Fruit fly (Drosophila melanogaster) whole organism, embryonic: ENCODE data around the gene Cnot4.

Experiments used
- CG10267 ChIP-seq: fragments of 200-800 bp; sonication (Bioruptor generic); optimal IDR thresholded peaks from 2 replicates; lab custom pipeline; 2018; ENCODE audit warnings: missing biosample characterization, mild to moderate bottlenecking, missing genetic modification characterization, moderate library complexity
- CG10431 ChIP-seq: fragments of 200-800 bp; sonication (Bioruptor generic); optimal IDR thresholded peaks from 3 replicates; lab custom pipeline; 2018; ENCODE audit warnings: missing biosample characterization, mild to moderate bottlenecking, missing genetic modification characterization
- CG10979 ChIP-seq: fragments of 200-800 bp; sonication (Bioruptor generic); optimal IDR thresholded peaks from 2 replicates; lab custom pipeline; 2018; ENCODE audit warnings: missing biosample characterization, mild to moderate bottlenecking, missing genetic modification characterization, moderate library complexity
- CG12299 ChIP-seq: fragments of 200-800 bp; sonication (Bioruptor generic); optimal IDR thresholded peaks from 2 replicates; lab custom pipeline; 2018; ENCODE audit warnings: missing biosample characterization, mild to moderate bottlenecking, missing genetic modification characterization
- CG1529 ChIP-seq: fragments of 200-800 bp; sonication (Bioruptor generic); optimal IDR thresholded peaks from 3 replicates; lab custom pipeline; 2018; ENCODE audit warnings: missing biosample characterization, missing genetic modification characterization
- CG15479 ChIP-seq: fragments of 200-800 bp; sonication (Bioruptor generic); optimal IDR thresholded peaks from 3 replicates; lab custom pipeline; 2019; ENCODE audit warnings: missing biosample characterization, mild to moderate bottlenecking, missing genetic modification characterization, moderate library complexity
- CG15601 ChIP-seq: fragments of 200-800 bp; sonication (Bioruptor generic); optimal IDR thresholded peaks from 3 replicates; lab custom pipeline; 2019; ENCODE audit warnings: missing biosample characterization, mild to moderate bottlenecking, missing genetic modification characterization, moderate library complexity
- CG1832 ChIP-seq: fragments of 200-800 bp; sonication (Bioruptor generic); optimal IDR thresholded peaks from 2 replicates; lab custom pipeline; 2017; ENCODE audit warnings: missing biosample characterization, mild to moderate bottlenecking, missing genetic modification characterization, inconsistent platforms
- CG2199 ChIP-seq: fragments of 200-800 bp; sonication (Bioruptor generic); IDR thresholded peaks from 3 replicates; pipeline ENCODE4 v1.3.6; 2022; ENCODE audit warnings: missing biosample characterization, missing genetic modification characterization
- CG33213 ChIP-seq: fragments of 200-800 bp; sonication (Bioruptor generic); optimal IDR thresholded peaks from 3 replicates; lab custom pipeline; 2016; ENCODE audit warnings: missing biosample characterization, missing genetic modification characterization
- CG34376 ChIP-seq: fragments of 200-800 bp; sonication (Bioruptor generic); optimal IDR thresholded peaks from 2 replicates; lab custom pipeline; 2018; ENCODE audit warnings: missing biosample characterization, mild to moderate bottlenecking, missing genetic modification characterization
- CG4328 ChIP-seq: fragments of 200-800 bp; sonication (Bioruptor generic); optimal IDR thresholded peaks from 3 replicates; lab custom pipeline; 2017; ENCODE audit warnings: missing biosample characterization, missing genetic modification reagents, missing genetic modification characterization
- CG6765 ChIP-seq: fragments of 200-800 bp; sonication (Bioruptor generic); optimal IDR thresholded peaks from 3 replicates; lab custom pipeline; 2017; ENCODE audit warnings: missing biosample characterization, mild to moderate bottlenecking, missing genetic modification characterization
- CG7372 ChIP-seq: fragments of 200-800 bp; sonication (Bioruptor generic); IDR thresholded peaks from 2 replicates; pipeline ENCODE4 v1.3.6; 2022; ENCODE audit warnings: missing biosample characterization, missing genetic modification characterization
- CoRest ChIP-seq: fragments of 200-800 bp; sonication (Bioruptor generic); optimal IDR thresholded peaks from 3 replicates; lab custom pipeline; 2018; ENCODE audit warnings: missing biosample characterization, mild to moderate bottlenecking, missing genetic modification characterization, moderate library complexity
- D19B ChIP-seq: fragments of 200-800 bp; sonication (Bioruptor generic); optimal IDR thresholded peaks from 2 replicates; lab custom pipeline; 2017; ENCODE audit warnings: missing biosample characterization, mild to moderate bottlenecking, missing genetic modification characterization
- Dek ChIP-seq: fragments of 200-800 bp; sonication (Bioruptor generic); optimal IDR thresholded peaks from 3 replicates; lab custom pipeline; 2019; ENCODE audit warnings: missing biosample characterization, mild to moderate bottlenecking, missing genetic modification characterization, moderate library complexity
- Gug ChIP-seq: fragments of 200-800 bp; sonication (Bioruptor generic); IDR thresholded peaks from 4 replicates; pipeline ENCODE4 v1.3.6; 2022; ENCODE audit warnings: missing biosample characterization, missing genetic modification characterization
- HLH3B ChIP-seq: fragments of 200-800 bp; sonication (Bioruptor generic); IDR thresholded peaks from 2 replicates; pipeline ENCODE4 v1.3.6; 2022; ENCODE audit warnings: missing biosample characterization, missing genetic modification characterization
- Nf-YB ChIP-seq: fragments of 200-800 bp; sonication (Bioruptor generic); optimal IDR thresholded peaks from 3 replicates; lab custom pipeline; 2019; ENCODE audit warnings: missing biosample characterization, mild to moderate bottlenecking, missing genetic modification characterization, moderate library complexity
- Nf-YC ChIP-seq: fragments of 200-800 bp; optimal IDR thresholded peaks from 3 replicates; lab custom pipeline; 2019; ENCODE audit warnings: missing biosample characterization, mild to moderate bottlenecking, missing genetic modification characterization, moderate library complexity
- Optix ChIP-seq: fragments of 200-800 bp; sonication (Bioruptor generic); IDR thresholded peaks from 3 replicates; pipeline ENCODE4 v1.3.6; 2022; ENCODE audit warnings: missing biosample characterization, missing genetic modification characterization
- Ptx1 ChIP-seq: fragments of 200-800 bp; sonication (Bioruptor generic); IDR thresholded peaks from 2 replicates; pipeline ENCODE4 v1.3.6; 2022; ENCODE audit warnings: missing biosample characterization, missing genetic modification characterization
- Trl ChIP-seq, 3 experiments: fragments of >200 bp in 2 of 3; fragments of 200-800 bp in 1 of 3; sonication (Bioruptor generic) in 1 of 3; optimal IDR thresholded peaks; 2 replicates in 1 of 3; 3 replicates in 2 of 3; lab custom pipeline; 2016 to 2017; ENCODE audit warnings: missing biosample characterization in 1 of 3, missing genetic modification characterization in 1 of 3
- Usf ChIP-seq: fragments of 200-800 bp; sonication (Bioruptor generic); optimal IDR thresholded peaks from 2 replicates; lab custom pipeline; 2017; ENCODE audit warnings: missing genotype, missing biosample characterization, missing genetic modification characterization
- Xbp1 ChIP-seq: fragments of 200-800 bp; sonication (Bioruptor generic); optimal IDR thresholded peaks from 3 replicates; lab custom pipeline; 2016; ENCODE audit warnings: missing biosample characterization, mild to moderate bottlenecking, missing genetic modification characterization
- Xrp1 ChIP-seq: fragments of 200-800 bp; sonication (Bioruptor generic); IDR thresholded peaks from 2 replicates; pipeline ENCODE4 v1.3.6; 2022; ENCODE audit warnings: missing biosample characterization, missing genetic modification characterization
- cato ChIP-seq: fragments of 200-800 bp; sonication (Bioruptor generic); optimal IDR thresholded peaks from 2 replicates; lab custom pipeline; 2016; ENCODE audit warnings: missing biosample characterization, missing genetic modification characterization, borderline replicate concordance
- chif ChIP-seq, 2 experiments: fragments of 200-800 bp; sonication (Bioruptor generic); optimal IDR thresholded peaks; 3 replicates each; lab custom pipeline; 2016; ENCODE audit warnings: missing biosample characterization in 2 of 2, missing genetic modification characterization in 2 of 2
- dpn ChIP-seq, 2 experiments: fragments of 200-800 bp; sonication (Bioruptor generic); optimal IDR thresholded peaks; 3 replicates each; lab custom pipeline; 2016; ENCODE audit warnings: missing biosample characterization in 2 of 2, missing genetic modification characterization in 2 of 2
- exex ChIP-seq: fragments of 200-800 bp; sonication (Bioruptor generic); optimal IDR thresholded peaks from 4 replicates; lab custom pipeline; 2018; ENCODE audit warnings: missing biosample characterization, mild to moderate bottlenecking, missing genetic modification characterization, moderate library complexity
- fu2 ChIP-seq: fragments of 200-800 bp; sonication (Bioruptor generic); optimal IDR thresholded peaks from 2 replicates; lab custom pipeline; 2016; ENCODE audit warnings: missing biosample characterization, missing genetic modification characterization
- gfzf ChIP-seq: fragments of 200-800 bp; sonication (Bioruptor generic); optimal IDR thresholded peaks from 2 replicates; lab custom pipeline; 2016; ENCODE audit warnings: missing biosample characterization, mild to moderate bottlenecking, missing genetic modification characterization, moderate library complexity
- h ChIP-seq: fragments of >200 bp; optimal IDR thresholded peaks from 2 replicates; lab custom pipeline; 2017
- hth ChIP-seq: fragments of >200 bp; optimal IDR thresholded peaks from 2 replicates; lab custom pipeline; 2017; ENCODE audit warnings: inconsistent platforms
- jing ChIP-seq: fragments of 200-800 bp; sonication (Bioruptor generic); optimal IDR thresholded peaks from 2 replicates; lab custom pipeline; 2018; ENCODE audit warnings: missing biosample characterization, mild to moderate bottlenecking, missing genetic modification characterization
- mam ChIP-seq: fragments of 200-800 bp; sonication (Bioruptor generic); optimal IDR thresholded peaks from 3 replicates; lab custom pipeline; 2016; ENCODE audit warnings: missing biosample characterization, missing genetic modification characterization
- phol ChIP-seq: fragments of 200-800 bp; sonication (Bioruptor generic); optimal IDR thresholded peaks from 3 replicates; lab custom pipeline; 2018; ENCODE audit warnings: missing biosample characterization, mild to moderate bottlenecking, missing genetic modification characterization, moderate library complexity
- pros ChIP-seq: fragments of 200-800 bp; sonication (Bioruptor generic); optimal IDR thresholded peaks from 3 replicates; lab custom pipeline; 2019; ENCODE audit warnings: missing biosample characterization, mild to moderate bottlenecking, missing genetic modification characterization, moderate library complexity
- psq ChIP-seq: fragments of 200-800 bp; sonication (Bioruptor generic); optimal IDR thresholded peaks from 2 replicates; lab custom pipeline; 2017; ENCODE audit warnings: missing biosample characterization, missing genetic modification characterization
- pum ChIP-seq: fragments of 200-800 bp; sonication (Bioruptor generic); optimal IDR thresholded peaks from 2 replicates; lab custom pipeline; 2016; ENCODE audit warnings: missing biosample characterization, missing genetic modification characterization
- sc ChIP-seq, 3 experiments: fragments of >200 bp in 2 of 3; fragments of 200-800 bp in 1 of 3; sonication (Bioruptor generic) in 1 of 3; optimal IDR thresholded peaks; 2 replicates in 2 of 3; 3 replicates in 1 of 3; lab custom pipeline; 2017; ENCODE audit warnings: mild to moderate bottlenecking in 1 of 3, missing biosample characterization in 1 of 3, missing genetic modification characterization in 1 of 3, missing genetic modification reagents in 1 of 3
- sens-2 ChIP-seq: fragments of 200-800 bp; sonication (Bioruptor generic); IDR thresholded peaks from 2 replicates; pipeline ENCODE4 v1.3.6; 2022; ENCODE audit warnings: missing biosample characterization, missing genetic modification characterization
- seq ChIP-seq: fragments of 200-800 bp; sonication (Bioruptor generic); IDR thresholded peaks from 2 replicates; pipeline ENCODE4 v1.3.6; 2022; ENCODE audit warnings: missing biosample characterization, missing genetic modification characterization
- sima ChIP-seq: fragments of 200-800 bp; sonication (Bioruptor generic); optimal IDR thresholded peaks from 2 replicates; lab custom pipeline; 2016; ENCODE audit warnings: missing biosample characterization, missing genetic modification characterization
- ssp ChIP-seq: fragments of 200-800 bp; sonication (Bioruptor generic); IDR thresholded peaks from 2 replicates; pipeline ENCODE4 v1.3.6; 2022; ENCODE audit warnings: missing biosample characterization, missing genetic modification characterization
- tin ChIP-seq: fragments of 200-800 bp; sonication (Bioruptor generic); optimal IDR thresholded peaks from 3 replicates; lab custom pipeline; 2016; ENCODE audit warnings: missing biosample characterization, missing genetic modification characterization
- tx ChIP-seq: fragments of 200-800 bp; sonication (Bioruptor generic); optimal IDR thresholded peaks from 2 replicates; lab custom pipeline; 2016; ENCODE audit warnings: missing biosample characterization, missing genetic modification characterization
- wek ChIP-seq: fragments of 200-800 bp; sonication (Bioruptor generic); optimal IDR thresholded peaks from 3 replicates; lab custom pipeline; 2018; ENCODE audit warnings: missing biosample characterization, mild to moderate bottlenecking, missing genetic modification characterization, moderate library complexity

Gene Cnot4

dm6 chr2L:10353871-10354270 is 42.6 kb upstream of the Cnot4 start, which contains the start of gene CG34367:
Gene CG34367 (minus strand): TSS chr2L:10353905.
- TF ChIP-seq Nf-YC (tag; lab: Kevin White, UChicago) (peak; percentile 97), seq (GFP tag; lab: Robert Waterston, UW) (peak; percentile 67; the same call in 1 of the 2 replicates), pros (GFP tag; lab: Kevin White, UChicago) (peak; percentile 86), cato (GFP tag; lab: Kevin White, UChicago) (no peak), Nf-YB (peak; percentile 96), Dek (no peak), Trl (optimal IDR thresholded peaks at IDR 0.05; lab: Kevin White, UChicago) (peak; percentile 45 to 50), Trl (GFP tag; optimal IDR thresholded peaks at IDR 0.05; lab: Kevin White, UChicago) (no peak)

- TF ChIP-seq phol (tag; lab: Kevin White, UChicago): peak; percentile 60
- TF ChIP-seq CG33213 (GFP tag; lab: Kevin White, UChicago): peak; percentile 15
- peak; percentile 47 for TF ChIP-seq mam (GFP tag; lab: Kevin White, UChicago)
- TF ChIP-seq HLH3B: no peak
- TF ChIP-seq jing (GFP tag; lab: Kevin White, UChicago): no peak
- TF ChIP-seq h (lab: Kevin White, UChicago): no peak
- peak; percentile 35 for TF ChIP-seq gfzf (GFP tag; lab: Kevin White, UChicago)
- no peak for TF ChIP-seq CG1832
- peak; percentile 28; the same call in 1 of the 3 replicates for TF ChIP-seq Optix (GFP tag; lab: Robert Waterston, UW)
- peak; percentile 55; the same call in 1 of the 3 replicates for TF ChIP-seq CG2199
- TF ChIP-seq dpn (GFP tag; optimal IDR thresholded peaks at IDR 0.05; lab: Kevin White, UChicago): peak; percentile 53 to 67
- no peak for TF ChIP-seq CG4328 (GFP tag; lab: Kevin White, UChicago)
- TF ChIP-seq CG15601: peak; percentile 39
- no peak for TF ChIP-seq CG7372 (GFP tag; lab: Robert Waterston, UW)
- TF ChIP-seq ssp (GFP tag; lab: Robert Waterston, UW): peak; percentile 97
- peak; percentile 87 for TF ChIP-seq CG10431 (GFP tag; lab: Kevin White, UChicago)
- TF ChIP-seq wek (GFP tag; lab: Kevin White, UChicago): peak; percentile 97
- peak; percentile 28 for TF ChIP-seq CG10979 (tag; lab: Kevin White, UChicago)
- TF ChIP-seq sens-2 (GFP tag; lab: Robert Waterston, UW): no peak; the same call in 1 of the 2 replicates
- peak; percentile 71 for TF ChIP-seq Xbp1
- TF ChIP-seq chif (GFP tag; optimal IDR thresholded peaks at IDR 0.05; lab: Kevin White, UChicago): peak in 1 of 2 experiments; percentile 39
- peak; percentile 75 for TF ChIP-seq CoRest (tag; lab: Kevin White, UChicago)
- peak; percentile 39 for TF ChIP-seq CG12299 (tag; lab: Kevin White, UChicago)
- peak; percentile 81 for TF ChIP-seq D19B
- peak; percentile 3 for TF ChIP-seq CG34376
- TF ChIP-seq pum (GFP tag; lab: Kevin White, UChicago): peak; percentile 35
- no peak for TF ChIP-seq sima (GFP tag; lab: Kevin White, UChicago)
- peak; percentile 76 for TF ChIP-seq CG15479
- TF ChIP-seq CG6765 (GFP tag; lab: Kevin White, UChicago): no peak
- no peak for TF ChIP-seq Usf (GFP tag; lab: Kevin White, UChicago)
- no peak for TF ChIP-seq CG1529
- peak; percentile 47; the same call in 2 of the 4 replicates for TF ChIP-seq Gug
- TF ChIP-seq psq (GFP tag; lab: Kevin White, UChicago): no peak
- TF ChIP-seq fu2 (GFP tag; lab: Kevin White, UChicago): peak; percentile 8
- TF ChIP-seq CG10267 (tag; lab: Kevin White, UChicago): peak; percentile 32
- peak; percentile 60 for TF ChIP-seq Ptx1
- peak; percentile 33; the same call in 1 of the 2 replicates for TF ChIP-seq Xrp1 (GFP tag; lab: Robert Waterston, UW)
- peak; percentile 46 for TF ChIP-seq tin (GFP tag; lab: Kevin White, UChicago)
- no peak for TF ChIP-seq exex
- no peak for TF ChIP-seq hth (lab: Kevin White, UChicago)
- TF ChIP-seq tx (GFP tag; lab: Kevin White, UChicago): peak; percentile 13
- TF ChIP-seq sc (optimal IDR thresholded peaks at IDR 0.05; lab: Kevin White, UChicago): no peak
- peak; percentile 2 for TF ChIP-seq sc (GFP tag; optimal IDR thresholded peaks at IDR 0.05; lab: Kevin White, UChicago)
Measured at dm6 chr2L:10356508-10356907, 40.0 kb upstream of the Cnot4 start, which contains the start of the genes CtsL4 and ClpP. Gene CtsL4 (minus strand): TSS chr2L:10356597. Gene ClpP (plus strand): TSS chr2L:10356795.
